Fruit fly (Drosophila melanogaster): ENCODE results near the gene CG43618.
"Not testable (repeated sequence)": the region's sequence is repeated elsewhere in the genome, so short reads cannot be mapped to it uniquely, and the experiment has no call there.

Gene CG43618

DNA sequence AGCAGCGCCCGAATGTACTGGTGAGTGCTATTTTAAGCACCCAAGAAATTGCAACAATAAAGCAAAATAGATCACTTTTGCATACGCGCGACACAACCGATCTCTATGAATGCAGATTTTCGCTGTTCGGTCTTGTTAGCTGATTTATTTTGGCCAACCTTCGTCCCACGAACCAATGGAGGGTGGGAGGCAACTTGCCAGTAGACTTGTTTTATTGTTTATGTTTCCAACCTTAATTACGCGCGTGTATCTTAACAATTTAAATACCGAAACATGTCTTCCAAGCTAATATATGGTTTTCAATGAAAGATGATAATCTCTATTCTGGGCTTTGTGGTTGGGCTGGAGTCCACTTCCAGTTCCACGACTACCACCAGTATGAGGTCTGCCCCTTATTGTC is at the start of gene CG43618:
TSS of gene CG43618 (plus strand) at position 301 of the 400 bp plus-strand sequence.
- TF ChIP-seq CG17801 (GFP tag; optimal IDR thresholded peaks at IDR 0.05; ENCODE audit: partially characterized antibody), result not testable (repeated sequence)

DNA sequence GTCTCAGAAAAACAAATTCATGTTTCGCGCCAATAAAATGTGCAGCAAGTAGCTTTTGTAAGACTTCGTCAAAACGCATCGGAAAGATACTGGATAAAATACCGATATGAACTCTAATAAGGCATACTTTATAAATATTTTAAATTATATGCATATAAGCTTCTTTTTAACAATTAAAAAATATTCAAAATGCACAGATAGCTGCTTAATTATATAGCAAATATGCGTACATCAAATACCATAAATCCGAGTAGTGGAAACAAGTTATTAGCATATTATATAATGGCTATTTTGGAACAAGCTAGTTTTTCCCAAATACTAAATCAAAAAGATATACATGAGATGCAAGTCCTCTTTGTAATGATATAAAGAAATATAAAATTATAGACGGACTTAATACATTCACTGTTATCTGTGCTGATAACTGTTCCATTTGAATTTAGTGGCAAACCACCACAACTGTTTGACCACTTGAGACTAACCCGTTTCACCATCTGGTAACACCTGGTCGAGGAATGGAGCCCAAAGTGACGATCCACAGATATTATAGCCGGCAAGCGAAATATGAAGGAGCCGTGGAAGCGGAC is 49.3 kb upstream of the CG43618 start, which contains the start of gene PIG-H:
TSS of gene PIG-H (plus strand) at position 303 of the 587 bp plus-strand sequence.
- no peak for TF ChIP-seq CG17801 (GFP tag; optimal IDR thresholded peaks at IDR 0.05; ENCODE audit: partially characterized antibody)

DNA sequence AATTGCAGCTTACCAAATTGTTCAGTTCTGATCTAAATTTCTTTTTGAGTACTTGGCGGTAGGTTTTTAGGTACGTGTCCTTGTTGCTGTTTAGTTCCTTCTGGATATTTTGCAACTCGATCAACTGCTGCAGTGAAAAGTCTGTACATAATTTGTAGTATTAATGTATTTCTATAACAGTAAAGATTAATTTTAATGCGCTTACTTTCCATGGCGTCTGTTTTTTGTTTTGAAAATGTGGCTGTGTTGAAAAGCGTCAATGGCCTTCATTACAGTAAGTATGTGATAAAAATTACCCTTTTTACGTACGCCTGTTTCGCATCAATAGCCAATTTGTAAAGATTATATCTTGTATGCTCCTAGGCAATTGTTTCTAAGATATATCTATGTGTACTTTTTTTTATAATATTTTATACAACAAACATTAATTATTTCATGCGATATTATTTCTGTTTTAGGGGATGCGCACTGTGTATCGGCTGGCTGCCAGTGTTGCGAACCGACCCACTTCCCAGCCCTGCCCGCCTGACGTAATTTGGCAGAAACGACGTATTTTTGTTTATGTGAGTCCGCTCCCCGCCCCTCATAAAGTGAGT is 47.8 kb upstream of the CG43618 start, which contains the start of the genes Kmn2 and CG2698:
TSS of gene Kmn2 (minus strand) at position 236 of the 596 bp plus-strand sequence.
TSS of gene CG2698 (plus strand) at position 489 of the 596 bp plus-strand sequence.
- peak; percentile 90 for TF ChIP-seq CG17801 (GFP tag; optimal IDR thresholded peaks at IDR 0.05; ENCODE audit: partially characterized antibody)

DNA sequence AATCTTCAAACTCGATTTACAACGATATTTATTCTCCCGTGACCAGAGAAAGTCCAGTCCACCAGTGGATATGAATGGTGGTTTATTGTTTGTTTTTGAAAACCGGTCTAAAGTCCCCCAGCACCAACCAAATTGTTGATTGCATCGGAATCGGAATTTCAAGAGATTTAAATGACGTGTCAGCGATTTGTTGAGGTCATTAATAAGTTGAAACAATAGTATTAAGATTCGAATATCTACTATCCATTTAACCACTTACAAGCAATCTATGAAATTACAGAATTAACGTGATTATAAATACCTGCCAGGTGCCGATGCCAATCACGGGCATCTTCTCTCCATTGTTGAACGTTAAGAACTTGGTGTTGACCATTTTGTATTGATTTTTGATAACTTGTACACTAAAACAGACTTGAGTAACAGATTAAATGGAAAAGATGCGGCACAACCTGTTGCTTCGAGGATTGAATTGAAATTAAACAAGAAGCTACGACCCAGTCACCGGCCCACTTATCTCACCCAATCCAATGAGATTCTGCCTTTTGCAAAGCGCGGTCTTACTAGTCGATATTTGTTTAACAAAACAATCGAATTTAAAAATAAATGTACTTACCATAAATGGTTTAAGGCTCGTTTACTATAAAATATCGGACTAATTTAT is 41.2 kb upstream of the CG43618 start, which contains the start of gene CG2767:
TSS of gene CG2767 (minus strand) at position 516 of the 661 bp plus-strand sequence.
- TF ChIP-seq CG17801 (GFP tag; optimal IDR thresholded peaks at IDR 0.05; ENCODE audit: partially characterized antibody), result no peak

DNA sequence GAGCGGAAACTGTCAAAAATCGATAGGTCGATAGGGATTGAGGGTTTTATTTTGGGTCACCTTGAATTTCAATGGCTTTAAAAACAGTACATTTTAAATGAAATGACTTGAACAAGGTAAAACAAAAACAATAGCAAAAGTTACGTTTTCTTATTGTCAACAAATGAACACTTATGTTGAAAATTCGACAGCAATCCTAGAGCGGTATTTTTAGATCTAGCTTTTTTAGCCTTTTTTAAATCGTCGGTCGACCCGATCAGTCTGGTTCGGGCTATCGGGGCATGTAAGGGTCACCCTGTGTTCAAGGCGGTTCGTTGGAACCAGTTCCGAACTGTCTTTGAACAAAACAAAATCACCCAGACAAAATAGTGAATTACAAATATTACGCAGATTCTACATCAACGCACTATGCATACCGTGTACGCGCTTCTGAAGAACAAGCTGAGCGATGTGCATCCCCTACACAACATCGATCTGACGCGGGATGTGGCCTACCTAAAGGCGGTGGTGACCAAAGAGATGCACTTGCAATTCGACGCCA is 39.8 kb upstream of the CG43618 start, which contains the start of the genes CG11052 and CG3223:
TSS of gene CG11052 (minus strand) at position 218 of the 541 bp plus-strand sequence.
TSS of gene CG3223 (plus strand) at position 321 of the 541 bp plus-strand sequence.
- TF ChIP-seq CG17801 (GFP tag; optimal IDR thresholded peaks at IDR 0.05; ENCODE audit: partially characterized antibody), result peak; percentile 26

DNA sequence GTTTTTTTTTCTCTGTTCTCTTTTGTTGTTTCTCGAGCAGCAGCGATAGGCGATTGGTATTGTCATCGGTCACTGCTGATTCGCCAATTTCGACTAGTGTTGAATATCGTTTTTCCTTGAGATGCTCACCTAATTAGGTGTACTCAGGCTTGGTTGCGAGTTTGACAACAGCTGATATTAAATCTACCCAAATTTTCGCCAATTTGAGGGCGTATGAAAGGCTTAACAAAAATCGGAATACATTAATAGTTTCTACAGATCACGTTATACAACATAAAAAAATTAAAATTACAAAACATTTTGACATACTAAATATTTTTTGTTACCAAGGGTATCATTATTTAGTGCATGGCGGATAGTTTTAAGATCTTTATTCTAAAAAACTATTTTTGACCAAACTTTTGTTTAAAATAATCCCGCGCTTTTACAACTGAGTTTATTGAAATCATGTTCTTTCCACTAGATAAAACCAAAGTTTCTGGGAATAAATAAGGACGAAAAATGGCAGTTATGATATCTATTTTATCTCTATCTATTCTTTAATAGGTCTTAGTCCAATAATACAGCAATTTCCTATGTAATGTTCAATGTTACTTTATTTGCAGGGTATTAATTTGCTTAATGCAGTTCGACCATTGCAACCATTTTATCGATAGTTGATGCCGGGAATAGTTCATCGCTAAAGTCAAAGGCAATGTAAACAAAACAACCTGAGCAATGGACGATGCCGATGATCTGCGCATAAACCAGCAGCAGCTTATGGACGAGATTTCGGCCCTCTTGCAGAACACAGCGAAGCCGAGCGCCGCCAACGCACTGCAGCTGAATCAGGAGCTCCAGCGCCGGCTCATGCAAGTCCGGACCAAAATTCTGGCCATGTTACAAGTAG is 35.6 kb upstream of the CG43618 start, which contains the start of the genes CG10435 and Pbp95:
TSS of gene CG10435 (minus strand) at position 81 of the 889 bp plus-strand sequence.
TSS of gene Pbp95 (plus strand) at position 671 of the 889 bp plus-strand sequence.
- TF ChIP-seq CG17801 (GFP tag; optimal IDR thresholded peaks at IDR 0.05; ENCODE audit: partially characterized antibody), result peak; percentile 66

DNA sequence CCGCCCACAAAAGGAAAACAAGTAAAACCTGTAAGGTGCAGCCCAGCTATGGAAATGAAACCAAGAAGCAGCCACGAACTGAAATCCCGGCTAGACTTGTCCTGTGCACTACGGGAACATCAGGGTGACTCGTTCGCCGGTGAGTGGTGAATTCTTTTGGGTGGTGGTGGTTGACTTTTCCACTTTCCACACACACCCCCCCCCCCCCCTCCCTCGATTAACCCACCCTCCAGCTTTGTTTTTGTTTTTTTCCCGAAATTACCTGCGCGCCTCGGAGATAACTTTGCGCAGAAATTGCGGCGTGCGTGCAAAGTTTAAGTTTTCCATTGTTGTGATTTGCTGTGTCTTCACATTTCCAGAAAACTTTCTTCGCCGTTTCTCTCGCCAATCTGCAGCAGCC is 22.5 kb upstream of the CG43618 start:
- no peak for TF ChIP-seq CG17801 (GFP tag; optimal IDR thresholded peaks at IDR 0.05; ENCODE audit: partially characterized antibody)

DNA sequence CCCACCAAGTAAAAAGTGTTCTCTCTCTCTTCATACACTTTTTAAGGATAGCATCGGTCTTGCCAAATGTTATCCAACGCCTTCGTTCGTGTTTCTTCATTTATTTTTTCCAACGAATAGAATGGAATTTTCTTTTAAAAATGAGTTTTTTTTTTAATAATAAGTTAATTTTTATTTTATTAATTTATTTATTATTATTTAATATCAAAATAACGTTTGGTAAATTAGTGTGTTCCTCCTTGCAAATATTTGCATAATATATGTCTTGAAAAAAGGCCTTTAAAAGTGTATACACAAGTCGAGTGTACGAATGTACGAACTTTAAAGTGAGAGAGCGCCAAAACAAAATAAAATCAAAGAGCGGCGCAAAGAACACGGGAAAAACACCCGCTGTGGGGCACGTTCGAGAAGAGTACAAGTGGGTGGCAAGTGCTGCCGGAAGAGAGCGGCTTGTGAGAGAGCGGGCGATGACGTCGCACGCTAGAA is 21.7 kb upstream of the CG43618 start:
- peak; percentile 16 for TF ChIP-seq CG17801 (GFP tag; optimal IDR thresholded peaks at IDR 0.05; ENCODE audit: partially characterized antibody)

DNA sequence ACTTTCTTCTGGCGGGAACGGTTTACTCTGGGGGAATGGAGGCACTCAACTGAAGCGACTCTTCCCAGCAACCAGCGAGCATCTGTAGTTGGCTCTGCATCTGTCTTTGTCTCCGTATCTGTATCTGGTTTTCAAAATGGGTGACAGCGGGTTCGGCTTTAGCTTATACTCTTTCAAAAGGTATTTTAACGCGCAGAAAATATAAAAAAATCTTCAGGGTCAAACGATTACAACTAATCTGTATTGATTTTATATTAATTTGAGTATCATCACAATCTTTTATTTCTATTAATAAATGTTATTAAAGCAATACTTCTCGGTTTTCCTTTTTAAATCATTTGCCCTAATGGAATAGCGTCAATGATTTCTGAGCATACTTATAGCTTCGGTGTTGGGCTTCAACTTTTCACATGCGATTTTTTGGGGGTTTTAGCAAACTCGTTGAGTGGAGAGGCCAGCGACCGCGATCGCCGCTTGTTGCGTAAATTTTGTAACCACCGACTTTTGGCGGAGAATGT is 19.4 kb upstream of the CG43618 start, which contains the start of gene ImpE3:
TSS of gene ImpE3 (minus strand) at position 51 of the 518 bp plus-strand sequence.
- no peak for TF ChIP-seq CG17801 (GFP tag; optimal IDR thresholded peaks at IDR 0.05; ENCODE audit: partially characterized antibody)

DNA sequence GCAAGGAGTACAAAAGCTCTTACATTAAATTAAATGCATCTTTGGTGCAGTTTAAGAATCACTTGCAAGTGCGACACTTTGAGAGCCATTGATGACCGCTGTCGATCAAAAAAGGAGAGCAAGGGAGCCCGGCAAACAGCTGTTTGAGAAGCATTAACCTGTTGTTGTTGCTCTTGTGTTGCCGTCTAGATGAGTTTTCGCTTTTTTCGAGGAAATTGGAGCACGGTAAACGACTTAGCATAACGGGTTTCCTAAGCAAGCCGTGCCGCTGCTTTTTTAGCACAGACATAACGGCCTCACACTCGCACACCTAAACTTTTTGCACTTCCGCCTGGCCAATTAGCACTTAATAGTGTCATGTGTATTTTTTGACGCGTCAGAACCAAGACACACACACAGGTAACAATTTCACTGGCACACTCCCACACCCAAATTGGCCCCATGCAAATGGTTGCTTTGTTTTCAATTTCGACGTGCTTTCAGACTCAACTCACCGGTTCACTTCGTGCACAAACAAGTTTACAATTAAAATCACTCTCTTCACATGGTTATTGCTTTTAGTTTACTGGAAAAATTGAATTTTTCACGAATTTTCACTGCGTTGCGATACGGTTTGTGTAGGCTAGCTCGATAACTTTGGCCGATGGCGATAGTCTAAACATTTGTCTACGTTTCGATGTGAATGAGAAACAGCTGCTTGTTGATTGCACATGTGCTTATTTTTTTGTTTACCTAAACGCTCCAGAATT is 18.6 kb upstream of the CG43618 start, which contains the start of the genes CG10903 and CG2747:
TSS of gene CG10903 (plus strand) at position 261 of the 749 bp plus-strand sequence.
TSS of gene CG2747 (minus strand) at position 640 of the 749 bp plus-strand sequence.
- TF ChIP-seq CG17801 (GFP tag; optimal IDR thresholded peaks at IDR 0.05; ENCODE audit: partially characterized antibody), result peak; percentile 28

DNA sequence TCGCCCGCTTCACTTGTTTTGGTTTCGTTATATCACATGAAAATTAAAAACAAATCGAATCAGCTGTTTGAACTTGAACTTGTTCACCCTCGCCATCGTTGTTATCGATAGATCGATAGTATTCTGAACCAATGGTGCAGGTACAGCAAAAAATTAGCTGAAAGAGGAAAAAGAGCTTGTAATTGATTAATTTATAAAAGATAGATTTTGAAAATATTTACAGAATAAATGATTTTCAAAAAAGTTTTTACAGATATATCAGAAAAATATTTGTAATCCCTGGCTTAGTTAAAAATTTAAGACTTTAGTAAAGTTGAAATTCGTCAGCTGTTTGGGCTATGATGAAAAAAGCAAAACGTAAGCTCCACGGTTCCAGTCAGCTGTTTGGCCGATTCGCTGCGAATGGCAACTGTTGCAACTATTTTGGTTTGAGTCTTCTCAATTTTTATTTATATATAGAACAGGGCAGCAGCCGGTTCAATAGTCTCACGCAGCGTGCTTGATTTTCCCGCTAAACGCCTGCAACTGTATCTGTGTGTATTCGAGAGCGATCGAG is 16.0 kb upstream of the CG43618 start, which contains the start of the genes CG11035 and unc-45:
TSS of gene CG11035 (minus strand) at position 87 of the 556 bp plus-strand sequence.
TSS of gene unc-45 (plus strand) at position 379 of the 556 bp plus-strand sequence.
- peak; percentile 32 for TF ChIP-seq CG17801 (GFP tag; optimal IDR thresholded peaks at IDR 0.05; ENCODE audit: partially characterized antibody)

DNA sequence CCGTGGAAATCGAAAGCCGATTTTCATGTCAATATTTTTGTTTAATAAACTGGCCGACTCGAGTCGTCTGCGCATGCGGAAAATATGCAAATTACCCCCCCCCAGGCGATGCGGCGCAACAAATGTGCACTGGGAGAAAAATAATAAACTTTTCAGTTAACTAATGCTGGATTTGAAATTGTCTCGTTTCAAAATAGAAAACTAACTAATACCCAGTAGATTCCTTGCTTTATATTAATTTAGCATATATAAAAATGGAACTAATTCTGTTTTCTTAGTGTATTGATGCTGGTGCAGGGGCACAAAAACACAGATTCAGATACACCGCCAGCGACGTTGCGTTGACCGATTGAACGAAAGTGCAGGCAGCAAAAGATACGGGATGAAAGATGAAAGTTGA is 11.1 kb upstream of the CG43618 start:
- TF ChIP-seq CG17801 (GFP tag; optimal IDR thresholded peaks at IDR 0.05; ENCODE audit: partially characterized antibody), result no peak

All from ovary, adult (tissue).